Worm (Caenorhabditis elegans): Measurements from ENCODE around the gene F10D2.8.
A peak's percentile ranks its signal among the peaks of the same experiment; 100 is the strongest.

Gene F10D2.8

DNA sequence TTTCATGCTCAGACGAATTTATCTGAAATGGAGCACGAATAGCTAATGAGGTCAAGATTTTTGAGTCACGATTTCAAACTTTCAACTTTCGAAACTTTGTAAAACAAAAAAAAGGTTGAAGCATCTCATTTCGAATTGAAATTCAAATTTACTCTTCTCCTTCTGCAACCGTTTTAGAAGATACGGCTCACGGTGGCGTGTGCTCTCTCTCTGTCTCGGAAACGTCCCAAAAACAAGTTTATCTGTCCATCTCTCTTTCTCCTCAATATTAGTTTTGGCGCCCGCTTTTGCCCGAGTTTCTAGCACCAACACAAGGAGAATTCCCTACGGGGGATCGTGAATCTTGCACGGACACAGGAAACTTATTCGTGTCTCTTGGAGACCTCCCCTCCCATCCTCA lies 40.1 kb downstream of the F10D2.8 start:
- TF ChIP-seq lin-14 (GFP tag; optimal IDR thresholded peaks at IDR 0.05) = peak; percentile 26
- TF ChIP-seq irx-1 (tag; optimal IDR thresholded peaks at IDR 0.05) = no peak
- peak; percentile 55 for TF ChIP-seq fkh-10 (GFP tag; optimal IDR thresholded peaks at IDR 0.05)

DNA sequence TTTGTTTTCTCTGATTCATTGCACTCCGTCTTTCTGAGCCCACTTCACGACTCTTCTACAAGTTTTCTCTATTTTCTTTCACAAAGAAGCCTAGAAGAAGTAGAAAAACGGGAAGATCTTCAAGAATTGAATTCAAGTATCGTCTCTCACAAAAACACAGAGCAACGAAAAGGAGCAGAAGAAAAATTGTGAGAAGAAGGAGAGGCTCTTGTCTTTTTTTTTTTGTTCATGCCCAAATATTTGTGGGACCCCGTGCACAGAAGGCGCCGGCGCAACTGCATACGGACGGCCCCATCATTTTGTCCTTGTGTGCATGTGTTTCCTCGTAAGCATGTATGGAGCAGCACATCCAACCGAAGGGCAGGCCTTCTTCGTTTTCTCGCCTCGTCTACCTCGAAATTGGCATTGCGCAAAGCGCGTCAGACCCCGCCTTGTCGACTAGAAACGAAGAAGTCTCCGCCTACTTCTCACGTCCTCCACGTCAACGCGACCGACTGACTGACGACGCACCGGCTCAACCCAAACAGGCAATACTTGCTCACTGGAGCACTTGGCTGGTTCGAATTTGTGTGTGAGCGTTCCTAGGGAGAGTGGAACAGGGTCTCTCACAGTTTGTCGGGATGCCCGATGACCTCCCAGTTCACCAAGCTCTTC lies 43.9 kb downstream of the F10D2.8 start:
- TF ChIP-seq F16B12.6 (tag; optimal IDR thresholded peaks at IDR 0.05) (no peak), fkh-10 (GFP tag; optimal IDR thresholded peaks at IDR 0.05) (peak; percentile 60), lin-14 (GFP tag; optimal IDR thresholded peaks at IDR 0.05) (peak; percentile 44)

DNA sequence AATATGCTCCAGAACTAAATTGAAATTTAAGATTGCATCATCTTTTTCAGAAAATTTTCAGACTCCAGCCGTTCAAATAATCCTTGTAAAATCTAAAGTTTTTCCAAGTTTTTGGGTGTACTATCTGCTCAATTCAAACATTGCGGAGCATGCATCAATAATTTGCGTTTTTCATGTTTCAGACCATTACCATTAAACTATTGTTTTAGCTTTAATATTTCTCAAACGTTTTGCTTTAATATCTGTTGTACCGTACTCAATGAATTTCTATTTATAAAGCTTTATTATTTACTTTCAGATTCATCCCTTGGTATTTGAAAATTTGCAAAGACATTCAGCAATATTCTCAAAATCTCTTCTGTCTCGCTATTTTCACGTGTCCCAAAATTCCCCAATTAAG lies 47.3 kb downstream of the F10D2.8 start, which contains the start of gene odr-2:
Gene odr-2 (plus strand): TSS at position 301 of the 400 bp plus-strand sequence.
- no peak for TF ChIP-seq nhr-11 (tag; optimal IDR thresholded peaks at IDR 0.05)
- TF ChIP-seq nhr-71 (tag; optimal IDR thresholded peaks at IDR 0.05) = no peak
- TF ChIP-seq ama-1 (optimal IDR thresholded peaks at IDR 0.05) = no peak
- no peak for TF ChIP-seq lsy-2 (tag; optimal IDR thresholded peaks at IDR 0.05)
- TF ChIP-seq fkh-4 (tag; optimal IDR thresholded peaks at IDR 0.05; ENCODE audit: borderline replicate concordance) = no peak
- TF ChIP-seq hpl-2 (GFP tag; optimal IDR thresholded peaks at IDR 0.05) = no peak
- no peak for TF ChIP-seq ceh-8 (GFP tag; optimal IDR thresholded peaks at IDR 0.05)
- TF ChIP-seq aly-2 (tag; optimal IDR thresholded peaks at IDR 0.05) = no peak
- no peak for TF ChIP-seq isw-1 (GFP tag; IDR thresholded peaks at IDR 0.05)
- no peak for TF ChIP-seq nhr-76 (tag; optimal IDR thresholded peaks at IDR 0.05)
- no peak for TF ChIP-seq xbp-1 (tag; optimal IDR thresholded peaks at IDR 0.05)
- TF ChIP-seq nhr-20 (tag; optimal IDR thresholded peaks at IDR 0.05) = no peak
- no peak for TF ChIP-seq lin-35 (GFP tag; optimal IDR thresholded peaks at IDR 0.05)
- TF ChIP-seq skn-1 (tag; optimal IDR thresholded peaks at IDR 0.05) = no peak
- no peak for TF ChIP-seq ztf-11 (tag; optimal IDR thresholded peaks at IDR 0.05)
- TF ChIP-seq unc-98 (GFP tag; IDR thresholded peaks at IDR 0.05) = no peak
- no peak for TF ChIP-seq ces-1 (GFP tag; optimal IDR thresholded peaks at IDR 0.05)

Data from whole organism, L1 larva.